Worm (Caenorhabditis elegans) whole organism, L4 larva: ENCODE data around the gene exl-1.

Source experiments
- F44E2.7 ChIP-seq: fragments of 200-800 bp; sonication (Bioruptor generic); IDR thresholded peaks from 2 replicates; pipeline ENCODE4 v2.1.2; 2022; ENCODE audit warnings: missing genetic modification characterization, missing compliant biosample characterization
- F49E8.2 ChIP-seq: sonication (generic microtip); optimal IDR thresholded peaks from 2 replicates; lab custom pipeline; 2016; ENCODE audit warnings: missing compliant biosample characterization, mild to moderate bottlenecking, missing genetic modification characterization, borderline replicate concordance
- T26A8.4 ChIP-seq: fragments of 200-800 bp; sonication (Bioruptor generic); IDR thresholded peaks from 2 replicates; pipeline ENCODE4 v1.3.6; 2022; ENCODE audit warnings: missing genetic modification characterization, missing compliant biosample characterization
- aha-1 ChIP-seq: fragments of 150-350 bp; peaks from one replicate; lab custom pipeline; 2014; ENCODE audit warnings: missing biosample characterization, missing genetic modification characterization
- aly-2 ChIP-seq: sonication (generic microtip); optimal IDR thresholded peaks from 2 replicates; lab custom pipeline; 2018; ENCODE audit warnings: missing biosample characterization, missing genetic modification characterization
- arid-1 ChIP-seq: fragments of 200-800 bp; sonication (Bioruptor generic); conservative IDR thresholded peaks from 2 replicates; pipeline ENCODE4 v1.3.6; 2022; ENCODE audit warnings: missing genetic modification reagents, missing genetic modification characterization, missing compliant biosample characterization
- attf-4 ChIP-seq: sonication (generic microtip); optimal IDR thresholded peaks from 3 replicates; lab custom pipeline; 2017; ENCODE audit warnings: missing biosample characterization, missing genetic modification characterization
- daf-16 ChIP-seq, 3 experiments: sonication (generic microtip); optimal IDR thresholded peaks; 2 replicates each; lab custom pipeline; 2016 to 2017; ENCODE audit warnings: missing genetic modification characterization in 3 of 3, missing genetic modification reagents in 3 of 3, mild to moderate bottlenecking in 2 of 3, missing compliant biosample characterization in 2 of 3, missing biosample characterization in 1 of 3, moderate library complexity in 1 of 3
- daf-19 ChIP-seq: fragments of 200-800 bp; sonication (Bioruptor generic); conservative IDR thresholded peaks from 2 replicates; pipeline ENCODE4 v1.3.6; 2022; ENCODE audit warnings: missing genetic modification characterization, missing compliant biosample characterization
- dmd-6 ChIP-seq: fragments of 200-800 bp; sonication (Bioruptor generic); IDR thresholded peaks from 2 replicates; pipeline ENCODE4 v1.3.6; 2022; ENCODE audit warnings: missing genetic modification reagents, missing genetic modification characterization, missing compliant biosample characterization
- dpl-1 ChIP-seq: fragments of 150-350 bp; optimal IDR thresholded peaks from 2 replicates; lab custom pipeline; 2014; ENCODE audit warnings: missing biosample characterization, missing genetic modification reagents, missing genetic modification characterization
- fkh-10 ChIP-seq: fragments of 150-350 bp; optimal IDR thresholded peaks from 2 replicates; lab custom pipeline; 2014; ENCODE audit warnings: missing biosample characterization, missing genetic modification reagents, missing genetic modification characterization
- fos-1 ChIP-seq: fragments of 150-350 bp; optimal IDR thresholded peaks from 2 replicates; lab custom pipeline; 2014; ENCODE audit warnings: missing biosample characterization, missing genetic modification characterization
- hif-1 ChIP-seq, 2 experiments: sonication (generic microtip); optimal IDR thresholded peaks; 2 replicates each; lab custom pipeline; 2016 to 2017; ENCODE audit warnings: missing compliant biosample characterization in 2 of 2, missing genetic modification characterization in 2 of 2, missing genetic modification reagents in 2 of 2, missing genotype in 2 of 2, mild to moderate bottlenecking in 1 of 2
- hlh-11 ChIP-seq: fragments of 200-800 bp; sonication (Bioruptor generic); optimal IDR thresholded peaks from 2 replicates; lab custom pipeline; 2018; ENCODE audit warnings: mild to moderate bottlenecking, missing genetic modification characterization, missing compliant biosample characterization
- hmg-1.1 ChIP-seq: fragments of 200-800 bp; sonication (Bioruptor generic); IDR thresholded peaks from 2 replicates; pipeline ENCODE4 v1.3.6; 2022; ENCODE audit warnings: missing genetic modification reagents, missing genetic modification characterization, missing compliant biosample characterization
- lin-13 ChIP-seq: fragments of 150-350 bp; optimal IDR thresholded peaks from 2 replicates; lab custom pipeline; 2014; ENCODE audit warnings: missing biosample characterization, missing genetic modification reagents, missing genetic modification characterization
- lin-15B ChIP-seq: fragments of 150-350 bp; sonication (generic microtip); optimal IDR thresholded peaks from 3 replicates; lab custom pipeline; 2014; ENCODE audit warnings: missing biosample characterization, missing genetic modification characterization
- lin-38 ChIP-seq: fragments of 200-800 bp; sonication (Bioruptor generic); IDR thresholded peaks from 2 replicates; pipeline ENCODE4 v1.3.6; 2022; ENCODE audit warnings: missing genetic modification reagents, missing genetic modification characterization, missing compliant biosample characterization
- lsy-2 ChIP-seq, 2 experiments: fragments of 150-350 bp in 1 of 2; sonication (generic microtip) in 1 of 2; optimal IDR thresholded peaks; 2 replicates each; lab custom pipeline; 2014 to 2017; ENCODE audit warnings: missing biosample characterization in 2 of 2, missing genetic modification characterization in 2 of 2
- madf-5 ChIP-seq, 2 experiments: fragments of 200-800 bp; sonication (Bioruptor generic); IDR thresholded peaks; 2 replicates each; pipeline ENCODE4 v1.3.6; 2022; ENCODE audit warnings: missing compliant biosample characterization in 2 of 2, missing genetic modification characterization in 2 of 2
- mdl-1 ChIP-seq, 2 experiments: fragments of 150-350 bp in 1 of 2; sonication (generic microtip) in 1 of 2; optimal IDR thresholded peaks; 2 replicates each; lab custom pipeline; 2014 to 2017; ENCODE audit warnings: missing biosample characterization in 2 of 2, missing genetic modification characterization in 2 of 2
- mdt-29 ChIP-seq: fragments of 200-800 bp; sonication (Bioruptor generic); IDR thresholded peaks from 2 replicates; pipeline ENCODE4 v1.3.6; 2022; ENCODE audit warnings: missing genetic modification reagents, missing genetic modification characterization, missing compliant biosample characterization
- mep-1 ChIP-seq: fragments of 150-350 bp; sonication (generic microtip); optimal IDR thresholded peaks from 3 replicates; lab custom pipeline; 2014; ENCODE audit warnings: missing biosample characterization, missing genetic modification characterization
- mes-2 ChIP-seq: sonication (generic microtip); optimal IDR thresholded peaks from 2 replicates; lab custom pipeline; 2016; ENCODE audit warnings: missing genotype, mild to moderate bottlenecking, missing genetic modification characterization, missing compliant biosample characterization; ENCODE audit not compliant: poor library complexity, severe bottlenecking
- nhr-102 ChIP-seq: sonication (generic microtip); optimal IDR thresholded peaks from 2 replicates; lab custom pipeline; 2016; ENCODE audit warnings: mild to moderate bottlenecking, missing genetic modification characterization, moderate library complexity, missing compliant biosample characterization
- nhr-11 ChIP-seq: fragments of 150-350 bp; optimal IDR thresholded peaks from 2 replicates; lab custom pipeline; 2014; ENCODE audit warnings: missing biosample characterization, missing genetic modification characterization
- nhr-111 ChIP-seq: fragments of 200-800 bp; sonication (Bioruptor generic); optimal IDR thresholded peaks from 2 replicates; lab custom pipeline; 2018; ENCODE audit warnings: mild to moderate bottlenecking, missing genetic modification characterization, missing compliant biosample characterization
- nhr-25 ChIP-seq: sonication (generic microtip); optimal IDR thresholded peaks from 2 replicates; lab custom pipeline; 2017; ENCODE audit warnings: missing genetic modification characterization, mild to moderate bottlenecking, missing compliant biosample characterization, antibody characterized with exemption, moderate library complexity, borderline replicate concordance; ENCODE audit not compliant: insufficient read depth
- nhr-48 ChIP-seq: sonication (generic microtip); optimal IDR thresholded peaks from 2 replicates; lab custom pipeline; 2016; ENCODE audit warnings: mild to moderate bottlenecking, missing genetic modification characterization, missing compliant biosample characterization
- nhr-76 ChIP-seq: fragments of 150-350 bp; optimal IDR thresholded peaks from 2 replicates; lab custom pipeline; 2014; ENCODE audit warnings: missing biosample characterization, missing genetic modification characterization
- pha-4 ChIP-seq, 2 experiments: fragments of 150-350 bp in 1 of 2; fragments of 200-800 bp in 1 of 2; sonication (Bioruptor generic) in 1 of 2; IDR thresholded peaks in 1 of 2; optimal IDR thresholded peaks in 1 of 2; 2 replicates each; pipeline versions ENCODE4 v1.3.6 to Lab custom; 2014 to 2022; ENCODE audit warnings: missing genetic modification characterization in 2 of 2, missing genetic modification reagents in 2 of 2, missing biosample characterization in 1 of 2, missing compliant biosample characterization in 1 of 2
- rbr-2 ChIP-seq: sonication (generic microtip); optimal IDR thresholded peaks from 2 replicates; lab custom pipeline; 2016; ENCODE audit warnings: missing genotype, missing genetic modification characterization, missing compliant biosample characterization
- sdz-12 ChIP-seq: fragments of 200-800 bp; sonication (Bioruptor generic); optimal IDR thresholded peaks from 2 replicates; lab custom pipeline; 2018; ENCODE audit warnings: mild to moderate bottlenecking, missing genetic modification characterization, missing compliant biosample characterization
- spr-3 ChIP-seq: fragments of 200-800 bp; sonication (Bioruptor generic); optimal IDR thresholded peaks from 2 replicates; lab custom pipeline; 2018; ENCODE audit warnings: mild to moderate bottlenecking, missing genetic modification characterization, missing compliant biosample characterization
- tag-97 ChIP-seq: fragments of 200-800 bp; sonication (Bioruptor generic); IDR thresholded peaks from 2 replicates; pipeline ENCODE4 v1.3.6; 2022; ENCODE audit warnings: missing genetic modification characterization, missing compliant biosample characterization
- unc-130 ChIP-seq: sonication (generic microtip); optimal IDR thresholded peaks from 2 replicates; lab custom pipeline; 2016; ENCODE audit warnings: missing genetic modification reagents, missing genetic modification characterization, missing compliant biosample characterization
- unc-39 ChIP-seq: sonication (generic microtip); optimal IDR thresholded peaks from 2 replicates; lab custom pipeline; 2017; ENCODE audit warnings: missing biosample characterization, missing genetic modification characterization
- vab-7 ChIP-seq: fragments of 200-800 bp; sonication (Bioruptor generic); IDR thresholded peaks from 2 replicates; pipeline ENCODE4 v1.3.6; 2022; ENCODE audit warnings: missing genetic modification reagents, missing genetic modification characterization, missing compliant biosample characterization
- zfp-2 ChIP-seq: sonication (generic microtip); optimal IDR thresholded peaks from 2 replicates; lab custom pipeline; 2016; ENCODE audit warnings: mild to moderate bottlenecking, missing genetic modification characterization, missing compliant biosample characterization
- zfp-3 ChIP-seq: fragments of 200-800 bp; sonication (Bioruptor generic); conservative IDR thresholded peaks from 2 replicates; pipeline ENCODE4 v1.3.6; 2022; ENCODE audit warnings: missing genetic modification reagents, missing genetic modification characterization, missing compliant biosample characterization
- zip-11 ChIP-seq: fragments of 200-800 bp; sonication (Bioruptor generic); IDR thresholded peaks from 2 replicates; pipeline ENCODE4 v1.3.6; 2022; ENCODE audit warnings: missing genetic modification characterization, missing compliant biosample characterization
- ztf-11 ChIP-seq: fragments of 150-350 bp; optimal IDR thresholded peaks from 2 replicates; lab custom pipeline; 2014; ENCODE audit warnings: missing biosample characterization, missing genetic modification characterization
- ztf-7 ChIP-seq: fragments of 150-350 bp; optimal IDR thresholded peaks from 2 replicates; lab custom pipeline; 2014; ENCODE audit warnings: missing biosample characterization, missing genetic modification characterization

The exl-1 gene

ce11 chrII:14390036-14390763 lies 23.1 kb downstream of the exl-1 start, which contains the start of the genes kbp-3 and nurf-1 (continued):
- TF ChIP-seq spr-3 (GFP tag; lab: Kevin White, UChicago) (no peak), zfp-2 (tag; lab: Kevin White, UChicago) (no peak), nhr-76 (tag; lab: Kevin White, UChicago) (no peak), daf-16 (GFP tag; optimal IDR thresholded peaks at IDR 0.05; lab: Kevin White, UChicago) (no peak), daf-16 (tag; optimal IDR thresholded peaks at IDR 0.05; lab: Kevin White, UChicago) (peak; percentile 31), vab-7 (GFP tag; lab: Robert Waterston, UW) (no peak), zip-11 (no peak), nhr-111 (GFP tag; lab: Kevin White, UChicago) (no peak), F49E8.2 (tag; lab: Kevin White, UChicago) (no peak), sdz-12 (no peak), nhr-48 (tag; lab: Kevin White, UChicago) (no peak)

DNA sequence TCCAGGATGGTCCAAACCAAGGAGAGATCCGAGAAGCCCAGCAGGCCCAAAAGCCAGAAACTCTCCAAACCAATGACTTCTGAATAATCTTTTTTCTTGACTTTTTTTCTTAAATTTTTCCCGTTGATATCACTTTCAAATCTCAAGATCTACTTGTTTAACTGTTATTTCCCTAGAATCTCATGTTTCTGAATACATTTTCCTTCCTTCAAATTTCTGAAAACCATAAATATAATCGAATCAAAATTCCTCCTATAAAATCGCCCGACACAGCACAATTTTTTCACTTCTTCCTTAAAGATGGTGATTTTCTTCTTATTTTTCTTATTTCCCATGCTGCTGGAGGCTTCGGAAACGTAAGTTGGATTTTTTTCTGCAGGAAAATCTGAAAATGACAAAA lies 25.1 kb downstream of the exl-1 start, which contains the start of gene F26H11.8:
Gene F26H11.8 (plus strand): TSS at position 301 of the 400 bp plus-strand sequence.
- TF ChIP-seq aha-1 (tag; lab: Kevin White, UChicago): peak; percentile 64
- no peak for TF ChIP-seq zfp-3

DNA sequence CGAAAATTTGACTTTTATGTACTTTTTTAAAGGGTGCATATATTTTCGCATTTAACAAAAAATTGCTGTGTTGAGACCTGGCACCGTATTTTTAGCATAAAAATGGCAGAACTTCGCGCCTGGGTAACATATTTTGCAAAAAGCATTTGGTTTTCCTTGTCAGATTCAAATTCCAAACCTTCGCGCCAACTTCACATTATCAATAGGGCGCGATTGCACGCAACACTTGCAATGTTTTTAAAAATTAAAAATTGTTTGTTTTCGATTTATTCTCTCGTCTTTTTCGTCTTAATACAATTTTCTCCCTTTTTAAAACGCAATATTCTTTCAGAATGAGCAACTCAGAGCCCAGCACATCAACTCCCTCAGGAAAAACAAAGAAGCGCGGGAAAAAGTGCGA lies 29.6 kb downstream of the exl-1 start, which contains the start of gene mes-2:
Gene mes-2 (plus strand): TSS at position 330 of the 400 bp plus-strand sequence.
- TF ChIP-seq dpl-1 (GFP tag; lab: Kevin White, UChicago) (peak; percentile 97), madf-5 (GFP tag; IDR thresholded peaks at IDR 0.05; lab: Robert Waterston, UW) (no peak), nhr-102 (tag; lab: Kevin White, UChicago) (peak; percentile 32), dmd-6 (GFP tag; lab: Robert Waterston, UW) (peak; percentile 34), mdl-1 (tag; optimal IDR thresholded peaks at IDR 0.05; lab: Kevin White, UChicago) (peak in 1 of 2 experiments; percentile 24), hif-1 (tag; optimal IDR thresholded peaks at IDR 0.05; lab: Kevin White, UChicago) (peak in 1 of 2 experiments; percentile 46), aha-1 (tag; lab: Kevin White, UChicago) (peak; percentile 50), lin-13 (no peak), daf-19 (GFP tag; lab: Robert Waterston, UW) (no peak), sdz-12 (no peak), daf-16 (GFP tag; optimal IDR thresholded peaks at IDR 0.05; lab: Kevin White, UChicago) (peak in 1 of 2 experiments; percentile 8), daf-16 (tag; optimal IDR thresholded peaks at IDR 0.05; lab: Kevin White, UChicago) (peak; percentile 64), pha-4 (GFP tag; IDR thresholded peaks at IDR 0.05; lab: Robert Waterston, UW) (0 out of 2 replicates have a peak, but pooled peaks have one; percentile 44), pha-4 (tag; optimal IDR thresholded peaks at IDR 0.05; lab: Kevin White, UChicago) (peak; percentile 31), nhr-25 (tag; lab: Kevin White, UChicago) (no peak), fos-1 (tag; lab: Kevin White, UChicago) (no peak), mep-1 (tag; lab: Kevin White, UChicago) (no peak), T26A8.4 (peak; percentile 45; the same call in 1 of the 2 replicates), F44E2.7 (GFP tag; lab: Robert Waterston, UW) (no peak), attf-4 (tag; lab: Kevin White, UChicago) (no peak), hlh-11 (peak; percentile 49), arid-1 (GFP tag; lab: Robert Waterston, UW) (0 out of 2 replicates have a peak, but pooled peaks have one; percentile 19), lsy-2 (tag; optimal IDR thresholded peaks at IDR 0.05; lab: Kevin White, UChicago) (peak; percentile 41 to 91), aly-2 (tag; lab: Kevin White, UChicago) (no peak), hmg-1.1 (GFP tag; lab: Robert Waterston, UW) (peak; percentile 71), lin-15B (tag; lab: Kevin White, UChicago) (no peak), ztf-11 (tag; lab: Kevin White, UChicago) (no peak), tag-97 (GFP tag; lab: Robert Waterston, UW) (no peak), rbr-2 (tag; lab: Kevin White, UChicago) (peak; percentile 63), unc-39 (tag; lab: Kevin White, UChicago) (no peak), fkh-10 (GFP tag; lab: Kevin White, UChicago) (peak; percentile 6), ztf-7 (tag; lab: Kevin White, UChicago) (peak; percentile 41), mdt-29 (no peak), mes-2 (peak; percentile 99), unc-130 (GFP tag; lab: Kevin White, UChicago) (peak; percentile 16), lin-38 (GFP tag; lab: Robert Waterston, UW) (peak; percentile 99), nhr-11 (tag; lab: Kevin White, UChicago) (peak; percentile 33)
